Worm (Caenorhabditis elegans): ENCODE data around the gene phy-4.

phy-4 gene

DNA sequence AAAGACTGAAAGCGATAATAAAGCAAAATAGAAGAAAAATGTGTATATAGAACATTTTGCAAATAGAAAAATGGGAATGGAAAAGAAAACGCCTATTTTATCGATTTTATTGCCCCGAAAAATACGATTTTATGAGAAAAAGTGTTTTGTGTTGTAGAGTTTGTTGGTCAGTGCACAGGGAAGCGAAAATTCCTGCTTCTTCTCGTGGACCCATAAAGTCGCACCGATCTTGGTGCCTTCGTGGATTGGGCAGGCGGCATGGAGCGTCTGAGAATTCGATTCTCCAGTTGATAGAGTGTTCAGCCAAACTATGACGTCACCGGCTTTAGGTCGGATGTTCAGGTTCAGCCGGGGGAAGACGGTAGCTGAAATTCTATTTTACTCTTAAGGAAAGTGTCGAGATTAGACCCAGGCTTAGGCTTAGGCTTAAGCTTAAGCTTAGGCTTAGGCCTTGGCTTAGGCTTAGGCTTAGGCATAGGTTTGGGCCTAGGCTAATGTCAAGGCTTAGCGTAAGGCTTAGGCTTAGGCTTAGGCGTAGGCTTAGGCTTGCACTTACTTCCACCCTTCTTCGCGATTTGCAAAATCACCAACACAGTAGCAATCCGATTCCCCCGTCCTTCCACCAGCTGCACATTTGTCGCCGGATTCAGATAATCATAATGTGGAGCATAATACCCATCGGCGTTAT, 1.0 kb downstream of the phy-4 start, which contains the start of gene Y43F8B.19:
TSS of gene Y43F8B.19 (minus strand) at position 51 of the 688 bp plus-strand sequence.
- TF ChIP-seq fos-1 (tag; optimal IDR thresholded peaks at IDR 0.05) (no peak), snpc-4 (tag; optimal IDR thresholded peaks at IDR 0.05) (no peak), sem-4 (tag; optimal IDR thresholded peaks at IDR 0.05) (no peak), nhr-21 (tag; optimal IDR thresholded peaks at IDR 0.05) (no peak), blmp-1 (tag; optimal IDR thresholded peaks at IDR 0.05; ENCODE audit: insufficient read depth) (no peak), lsy-2 (tag; optimal IDR thresholded peaks at IDR 0.05) (no peak), nhr-6 (tag; optimal IDR thresholded peaks at IDR 0.05) (no peak), dmd-4 (tag; optimal IDR thresholded peaks at IDR 0.05) (no peak), egl-27 (tag; optimal IDR thresholded peaks at IDR 0.05) (no peak), nhr-25 (tag; optimal IDR thresholded peaks at IDR 0.05) (no peak), lin-39 (tag; optimal IDR thresholded peaks at IDR 0.05) (no peak), nhr-129 (tag; optimal IDR thresholded peaks at IDR 0.05) (no peak), mdl-1 (tag; optimal IDR thresholded peaks at IDR 0.05) (no peak), alr-1 (tag; optimal IDR thresholded peaks at IDR 0.05) (no peak), elt-3 (tag; optimal IDR thresholded peaks at IDR 0.05) (no peak), nhr-10 (tag; optimal IDR thresholded peaks at IDR 0.05) (no peak), peb-1 (tag; optimal IDR thresholded peaks at IDR 0.05) (no peak), unc-55 (GFP tag; optimal IDR thresholded peaks at IDR 0.05) (no peak), lin-11 (tag; optimal IDR thresholded peaks at IDR 0.05) (no peak), nhr-12 (tag; optimal IDR thresholded peaks at IDR 0.05) (no peak)

DNA sequence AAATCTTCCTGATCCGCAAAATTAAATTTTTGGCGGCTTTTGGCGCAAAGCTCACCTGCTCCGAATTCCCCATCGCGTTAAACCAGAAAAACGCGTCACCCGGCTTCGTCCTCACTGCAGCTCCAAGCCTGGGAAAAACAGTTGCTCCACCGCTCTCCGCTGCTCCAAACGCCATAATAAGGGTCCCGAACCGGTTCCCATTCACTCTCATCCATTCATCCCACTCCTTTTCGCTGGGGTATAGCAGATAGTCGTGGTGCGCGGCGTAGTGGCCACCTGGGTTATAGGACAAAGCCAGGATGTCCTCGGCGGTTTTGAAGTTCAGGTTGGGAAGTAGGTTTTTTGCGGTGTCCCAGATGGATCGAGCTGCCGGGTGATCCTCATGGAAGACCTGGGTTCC, 2.5 kb downstream of the phy-4 start:
- TF ChIP-seq ZK546.5 (tag; optimal IDR thresholded peaks at IDR 0.05) (no peak), nhr-237 (tag; optimal IDR thresholded peaks at IDR 0.05) (no peak), unc-62 (GFP tag; optimal IDR thresholded peaks at IDR 0.05) (no peak), peb-1 (tag; optimal IDR thresholded peaks at IDR 0.05) (no peak)

- TF ChIP-seq mbf-1 (tag; optimal IDR thresholded peaks at IDR 0.05) (no peak), ztf-11 (tag; optimal IDR thresholded peaks at IDR 0.05) (no peak), elt-1 (tag; optimal IDR thresholded peaks at IDR 0.05) (no peak), ztf-4 (tag; optimal IDR thresholded peaks at IDR 0.05) (no peak), R02D3.7 (tag; optimal IDR thresholded peaks at IDR 0.05) (no peak), sma-3 (GFP tag; optimal IDR thresholded peaks at IDR 0.05) (no peak), lsy-2 (tag; optimal IDR thresholded peaks at IDR 0.05) (no peak), nhr-12 (tag; optimal IDR thresholded peaks at IDR 0.05) (no peak), nhr-6 (tag; optimal IDR thresholded peaks at IDR 0.05) (no peak), nhr-237 (tag; optimal IDR thresholded peaks at IDR 0.05) (no peak), sma-9 (GFP tag; optimal IDR thresholded peaks at IDR 0.05) (no peak), sma-9 (tag; optimal IDR thresholded peaks at IDR 0.05) (no peak), crh-2 (tag; optimal IDR thresholded peaks at IDR 0.05) (no peak)
Measured at ce11 chrV:19510352-19510751, 3.1 kb downstream of the phy-4 start.

DNA sequence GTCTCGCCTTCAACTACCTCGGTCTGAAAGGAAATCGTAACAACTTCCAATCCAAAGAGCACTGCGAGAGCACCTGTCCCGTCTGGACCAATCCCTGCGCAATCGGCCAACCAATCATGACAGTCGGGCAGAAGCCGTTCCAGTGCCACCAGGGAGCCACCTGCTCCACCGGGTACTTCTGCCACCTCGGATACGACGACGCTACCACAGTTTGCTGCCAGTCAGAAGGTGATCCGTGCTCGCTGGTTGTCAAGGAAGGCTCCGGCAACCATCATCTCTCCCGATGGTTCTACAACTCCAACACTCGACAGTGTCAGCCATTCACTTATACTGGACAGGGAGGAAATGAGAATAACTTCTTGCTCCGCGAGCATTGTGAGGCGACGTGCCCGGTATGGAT, 4.4 kb downstream of the phy-4 start:
- TF ChIP-seq unc-55 (GFP tag; optimal IDR thresholded peaks at IDR 0.05) (no peak), ztf-11 (tag; optimal IDR thresholded peaks at IDR 0.05) (no peak), nhr-10 (tag; optimal IDR thresholded peaks at IDR 0.05) (no peak)

ce11 chrV:19502579-19503151, 10.8 kb downstream of the phy-4 start, which contains the start of gene Y43F8B.3:
Gene Y43F8B.3 (plus strand): TSS chrV:19503101.
- TF ChIP-seq nhr-77 (tag; optimal IDR thresholded peaks at IDR 0.05) = no peak
- no peak for TF ChIP-seq ztf-11 (tag; optimal IDR thresholded peaks at IDR 0.05)
- TF ChIP-seq mab-5 (tag; optimal IDR thresholded peaks at IDR 0.05) = no peak
- TF ChIP-seq peb-1 (tag; optimal IDR thresholded peaks at IDR 0.05) = no peak
- no peak for TF ChIP-seq nhr-21 (tag; optimal IDR thresholded peaks at IDR 0.05)
- TF ChIP-seq zag-1 (tag; optimal IDR thresholded peaks at IDR 0.05) = no peak
- no peak for TF ChIP-seq nhr-129 (tag; optimal IDR thresholded peaks at IDR 0.05)
- no peak for TF ChIP-seq mbf-1 (tag; optimal IDR thresholded peaks at IDR 0.05)
- no peak for TF ChIP-seq lin-39 (tag; optimal IDR thresholded peaks at IDR 0.05)
- TF ChIP-seq lin-13 (GFP tag; optimal IDR thresholded peaks at IDR 0.05) = no peak
